Fruit fly (Drosophila melanogaster): ENCODE data around the gene CG7655.

Gene CG7655

dm6 chr3R:17646102-17647050, 36.1 kb upstream of the CG7655 start (continued):
- TF ChIP-seq tll (GFP tag; optimal IDR thresholded peaks at IDR 0.05) (peak in 1 of 2 experiments; percentile 36), Bgb (GFP tag; IDR thresholded peaks at IDR 0.05; ENCODE audit: partially characterized antibody) (peak; percentile 70), CG2712 (tag; optimal IDR thresholded peaks at IDR 0.05) (peak; percentile 9), slp2 (GFP tag; optimal IDR thresholded peaks at IDR 0.05) (no peak), otp (GFP tag; IDR thresholded peaks at IDR 0.05) (no peak), Lhr (GFP tag; optimal IDR thresholded peaks at IDR 0.05) (no peak), sd (tag; optimal IDR thresholded peaks at IDR 0.05) (peak; percentile 40), Dfd (GFP tag; optimal IDR thresholded peaks at IDR 0.05) (no peak), CG10366 (GFP tag; IDR thresholded peaks at IDR 0.05) (no peak), exex (tag; optimal IDR thresholded peaks at IDR 0.05) (peak; percentile 98), pb (GFP tag; optimal IDR thresholded peaks at IDR 0.05) (no peak), CG7745 (tag; optimal IDR thresholded peaks at IDR 0.05) (no peak), az2 (GFP tag; optimal IDR thresholded peaks at IDR 0.05) (no peak), pfk (GFP tag; optimal IDR thresholded peaks at IDR 0.05) (peak; percentile 90), hb (GFP tag; IDR thresholded peaks at IDR 0.05; ENCODE audit: partially characterized antibody) (peak; percentile 60; the same call in 1 of the 3 replicates), pros (GFP tag; optimal IDR thresholded peaks at IDR 0.05) (peak; percentile 19), CG8281 (tag; optimal IDR thresholded peaks at IDR 0.05) (no peak), CG34224 (GFP tag; IDR thresholded peaks at IDR 0.05; ENCODE audit: partially characterized antibody) (peak; percentile 46; the same call in 1 of the 3 replicates), nerfin-1 (tag; optimal IDR thresholded peaks at IDR 0.05) (no peak), CG1832 (GFP tag; optimal IDR thresholded peaks at IDR 0.05) (no peak), inv (GFP tag; IDR thresholded peaks at IDR 0.05; ENCODE audit: partially characterized antibody) (peak; percentile 41; the same call in 1 of the 2 replicates), Scr (GFP tag; IDR thresholded peaks at IDR 0.05; ENCODE audit: partially characterized antibody) (peak; percentile 72), dpn (GFP tag; optimal IDR thresholded peaks at IDR 0.05) (no peak), amos (GFP tag; IDR thresholded peaks at IDR 0.05; ENCODE audit: partially characterized antibody) (peak; percentile 76), disco-r (GFP tag; optimal IDR thresholded peaks at IDR 0.05) (no peak), kni (GFP tag; optimal IDR thresholded peaks at IDR 0.05) (peak; percentile 6), CG4360 (GFP tag; IDR thresholded peaks at IDR 0.05) (no peak), Asciz (GFP tag; optimal IDR thresholded peaks at IDR 0.05) (no peak), grn (GFP tag; optimal IDR thresholded peaks at IDR 0.05) (no peak), NC2α (GFP tag; optimal IDR thresholded peaks at IDR 0.05) (no peak), yki (optimal IDR thresholded peaks at IDR 0.05) (no peak), Eip74EF (GFP tag; optimal IDR thresholded peaks at IDR 0.05) (peak in 1 of 2 experiments; percentile 20), CG2120 (GFP tag; optimal IDR thresholded peaks at IDR 0.05) (peak; percentile 12), CG13287 (GFP tag; IDR thresholded peaks at IDR 0.05; ENCODE audit: partially characterized antibody) (peak; percentile 39; the same call in 1 of the 2 replicates), Poxn (GFP tag; IDR thresholded peaks at IDR 0.05) (no peak), CG2875 (GFP tag; optimal IDR thresholded peaks at IDR 0.05) (no peak), CG2199 (GFP tag; IDR thresholded peaks at IDR 0.05) (0 out of 3 replicates have a peak, but pooled peaks have one; percentile 7), sens (GFP tag) (peak; percentile 88), Deaf1 (tag; optimal IDR thresholded peaks at IDR 0.05) (no peak), E2f2 (GFP tag; IDR thresholded peaks at IDR 0.05) (no peak), Hr3 (GFP tag; optimal IDR thresholded peaks at IDR 0.05) (no peak), cwo (GFP tag; optimal IDR thresholded peaks at IDR 0.05) (no peak), hth (optimal IDR thresholded peaks at IDR 0.05) (no peak), CG14050 (GFP tag; IDR thresholded peaks at IDR 0.05) (no peak), Sry-β (GFP tag; optimal IDR thresholded peaks at IDR 0.05) (peak; percentile 70), slbo (GFP tag; IDR thresholded peaks at IDR 0.05) (peak; percentile 34; the same call in 1 of the 2 replicates), Hand (GFP tag; optimal IDR thresholded peaks at IDR 0.05) (no peak)
